Fruit fly (Drosophila melanogaster) whole organism, embryonic: ENCODE data around the gene CG12017.
A peak's percentile ranks its signal among the peaks of the same experiment; 100 is the strongest.

Experiments used
- Ada2b ChIP-seq: fragments of 200-800 bp; sonication (Bioruptor generic); IDR thresholded peaks from 2 replicates; pipeline ENCODE4 v1.3.6; 2022; ENCODE audit warnings: missing biosample characterization, missing genetic modification characterization
- Atf-2 ChIP-seq: fragments of 200-800 bp; sonication (Bioruptor generic); optimal IDR thresholded peaks from 2 replicates; lab custom pipeline; 2016; ENCODE audit warnings: missing biosample characterization, missing genetic modification characterization
- BEAF-32 ChIP-seq: fragments of 200-800 bp; sonication (Bioruptor generic); optimal IDR thresholded peaks from 3 replicates; lab custom pipeline; 2017; ENCODE audit warnings: missing biosample characterization, missing genetic modification characterization, mild to moderate bottlenecking, moderate library complexity, missing genetic modification reagents
- C15 ChIP-seq: fragments of 200-800 bp; sonication (Bioruptor generic); IDR thresholded peaks from 3 replicates; pipeline ENCODE4 v1.3.6; 2022; ENCODE audit warnings: missing biosample characterization, missing genetic modification characterization
- CG10267 ChIP-seq: fragments of 200-800 bp; sonication (Bioruptor generic); optimal IDR thresholded peaks from 2 replicates; lab custom pipeline; 2018; ENCODE audit warnings: missing biosample characterization, mild to moderate bottlenecking, missing genetic modification characterization, moderate library complexity
- CG11560 ChIP-seq: fragments of 200-800 bp; sonication (Bioruptor generic); IDR thresholded peaks from 3 replicates; pipeline ENCODE4 v1.3.6; 2022; ENCODE audit warnings: missing biosample characterization, missing genetic modification characterization
- CG11723 ChIP-seq: fragments of 200-800 bp; sonication (Bioruptor generic); optimal IDR thresholded peaks from 2 replicates; lab custom pipeline; 2017; ENCODE audit warnings: missing biosample characterization, mild to moderate bottlenecking, missing genetic modification characterization
- CG12659 ChIP-seq: fragments of 200-800 bp; sonication (Bioruptor generic); optimal IDR thresholded peaks from 3 replicates; lab custom pipeline; 2017; ENCODE audit warnings: mild to moderate bottlenecking, missing biosample characterization, missing genetic modification reagents, missing genetic modification characterization
- CG13775 ChIP-seq: fragments of 200-800 bp; sonication (Bioruptor generic); optimal IDR thresholded peaks from 3 replicates; lab custom pipeline; 2017; ENCODE audit warnings: missing biosample characterization, mild to moderate bottlenecking, missing genetic modification characterization
- CG15073 ChIP-seq: fragments of 200-800 bp; sonication (Bioruptor generic); optimal IDR thresholded peaks from 2 replicates; lab custom pipeline; 2016; ENCODE audit warnings: missing biosample characterization, missing genetic modification characterization
- CG15269 ChIP-seq: fragments of 200-800 bp; sonication (Bioruptor generic); optimal IDR thresholded peaks from 2 replicates; lab custom pipeline; 2018; ENCODE audit warnings: missing biosample characterization, mild to moderate bottlenecking, missing genetic modification characterization, moderate library complexity
- CG17328 ChIP-seq: fragments of 200-800 bp; sonication (Bioruptor generic); IDR thresholded peaks from 2 replicates; pipeline ENCODE4 v1.3.6; 2022; ENCODE audit warnings: missing biosample characterization, missing genetic modification characterization
- CG1792 ChIP-seq: fragments of 200-800 bp; sonication (Bioruptor generic); optimal IDR thresholded peaks from 2 replicates; lab custom pipeline; 2016; ENCODE audit warnings: missing biosample characterization, missing genetic modification characterization
- CG2120 ChIP-seq: fragments of 200-800 bp; sonication (Bioruptor generic); optimal IDR thresholded peaks from 3 replicates; lab custom pipeline; 2016; ENCODE audit warnings: missing biosample characterization, missing genetic modification characterization
- CG2875 ChIP-seq: fragments of 200-800 bp; sonication (Bioruptor generic); optimal IDR thresholded peaks from 2 replicates; lab custom pipeline; 2017; ENCODE audit warnings: missing biosample characterization, mild to moderate bottlenecking, missing genetic modification characterization, missing genetic modification reagents
- CG30431 ChIP-seq: fragments of 200-800 bp; sonication (Bioruptor generic); optimal IDR thresholded peaks from 2 replicates; lab custom pipeline; 2017; ENCODE audit warnings: missing biosample characterization, missing genetic modification characterization
- CG3281 ChIP-seq: fragments of 200-800 bp; sonication (Bioruptor generic); optimal IDR thresholded peaks from 3 replicates; lab custom pipeline; 2017; ENCODE audit warnings: missing biosample characterization, mild to moderate bottlenecking, missing genetic modification characterization
- CG6175 ChIP-seq: fragments of 200-800 bp; sonication (Bioruptor generic); IDR thresholded peaks from 3 replicates; pipeline ENCODE4 v1.3.6; 2022; ENCODE audit warnings: missing biosample characterization, missing genetic modification characterization
- CG6689 ChIP-seq: fragments of 200-800 bp; sonication (Bioruptor generic); IDR thresholded peaks from 2 replicates; pipeline ENCODE4 v1.3.6; 2022; ENCODE audit warnings: missing biosample characterization, missing genetic modification characterization
- CG7963 ChIP-seq: fragments of 200-800 bp; sonication (Bioruptor generic); IDR thresholded peaks from 3 replicates; pipeline ENCODE4 v1.3.6; 2022; ENCODE audit warnings: missing biosample characterization, missing genetic modification characterization; ENCODE audit not compliant: partially characterized antibody
- Dbx ChIP-seq: fragments of 200-800 bp; sonication (Bioruptor generic); IDR thresholded peaks from 3 replicates; pipeline ENCODE4 v1.3.6; 2022; ENCODE audit warnings: missing biosample characterization, missing genetic modification characterization
- Dfd ChIP-seq, 2 experiments: fragments of >200 bp; optimal IDR thresholded peaks; 2 replicates each; lab custom pipeline; 2017; ENCODE audit warnings: missing biosample characterization in 2 of 2, missing genetic modification characterization in 2 of 2
- Drgx ChIP-seq: fragments of 200-800 bp; sonication (Bioruptor generic); IDR thresholded peaks from 2 replicates; pipeline ENCODE4 v1.3.6; 2022; ENCODE audit warnings: missing biosample characterization, missing genetic modification characterization
- Fer3 ChIP-seq: fragments of 200-800 bp; sonication (Bioruptor generic); optimal IDR thresholded peaks from 2 replicates; lab custom pipeline; 2018; ENCODE audit warnings: missing biosample characterization, mild to moderate bottlenecking, missing genetic modification characterization, moderate library complexity
- H2.0 ChIP-seq: fragments of 200-800 bp; sonication (Bioruptor generic); IDR thresholded peaks from 2 replicates; pipeline ENCODE4 v1.3.6; 2022; ENCODE audit warnings: missing biosample characterization, missing genetic modification characterization
- HLHmδ ChIP-seq: fragments of 200-800 bp; sonication (Bioruptor generic); optimal IDR thresholded peaks from 2 replicates; lab custom pipeline; 2018; ENCODE audit warnings: missing biosample characterization, mild to moderate bottlenecking, missing genetic modification characterization, moderate library complexity
- Hr3 ChIP-seq: fragments of 200-800 bp; sonication (Bioruptor generic); optimal IDR thresholded peaks from 3 replicates; lab custom pipeline; 2016; ENCODE audit warnings: missing biosample characterization, missing genetic modification characterization
- Six4 ChIP-seq: fragments of 200-800 bp; sonication (Bioruptor generic); optimal IDR thresholded peaks from 2 replicates; lab custom pipeline; 2016; ENCODE audit warnings: missing biosample characterization, missing genetic modification characterization
- Sox100B ChIP-seq: fragments of 200-800 bp; sonication (Bioruptor generic); optimal IDR thresholded peaks from 3 replicates; lab custom pipeline; 2018; ENCODE audit warnings: missing biosample characterization, mild to moderate bottlenecking, missing genetic modification characterization
- Spps ChIP-seq: fragments of 200-800 bp; sonication (Bioruptor generic); optimal IDR thresholded peaks from 2 replicates; lab custom pipeline; 2018; ENCODE audit warnings: missing biosample characterization, mild to moderate bottlenecking, missing genetic modification characterization
- az2 ChIP-seq: fragments of 200-800 bp; sonication (Bioruptor generic); optimal IDR thresholded peaks from 3 replicates; lab custom pipeline; 2016; ENCODE audit warnings: missing biosample characterization, missing genetic modification characterization
- bigmax ChIP-seq: fragments of 200-800 bp; sonication (Bioruptor generic); optimal IDR thresholded peaks from 2 replicates; lab custom pipeline; 2018; ENCODE audit warnings: missing biosample characterization, mild to moderate bottlenecking, missing genetic modification characterization
- crc ChIP-seq: fragments of 200-800 bp; sonication (Bioruptor generic); optimal IDR thresholded peaks from 2 replicates; lab custom pipeline; 2016; ENCODE audit warnings: missing biosample characterization, missing genetic modification characterization
- dan ChIP-seq: fragments of 200-800 bp; sonication (Bioruptor generic); IDR thresholded peaks from 2 replicates; pipeline ENCODE4 v1.3.6; 2022; ENCODE audit warnings: missing biosample characterization, missing genetic modification characterization
- ewg ChIP-seq: fragments of 200-800 bp; sonication (Bioruptor generic); optimal IDR thresholded peaks from 3 replicates; lab custom pipeline; 2017; ENCODE audit warnings: mild to moderate bottlenecking, missing biosample characterization, missing genetic modification reagents, missing genetic modification characterization
- exex ChIP-seq: fragments of 200-800 bp; sonication (Bioruptor generic); optimal IDR thresholded peaks from 4 replicates; lab custom pipeline; 2018; ENCODE audit warnings: missing biosample characterization, mild to moderate bottlenecking, missing genetic modification characterization, moderate library complexity
- gem ChIP-seq: fragments of 200-800 bp; sonication (Bioruptor generic); optimal IDR thresholded peaks from 2 replicates; lab custom pipeline; 2019; ENCODE audit warnings: missing biosample characterization, mild to moderate bottlenecking, missing genetic modification characterization, moderate library complexity
- insv ChIP-seq, 2 experiments: fragments of 200-800 bp; sonication (Bioruptor generic); optimal IDR thresholded peaks; 3 replicates each; lab custom pipeline; 2016 to 2018; ENCODE audit warnings: missing biosample characterization in 2 of 2, missing genetic modification characterization in 2 of 2
- lilli ChIP-seq: fragments of 200-800 bp; sonication (Bioruptor generic); optimal IDR thresholded peaks from 3 replicates; lab custom pipeline; 2016; ENCODE audit warnings: missing biosample characterization, missing genetic modification characterization
- lmd ChIP-seq: fragments of 200-800 bp; sonication (Bioruptor generic); IDR thresholded peaks from 2 replicates; pipeline ENCODE4 v1.3.6; 2022; ENCODE audit warnings: missing biosample characterization, missing genetic modification characterization
- sima ChIP-seq: fragments of 200-800 bp; sonication (Bioruptor generic); optimal IDR thresholded peaks from 2 replicates; lab custom pipeline; 2016; ENCODE audit warnings: missing biosample characterization, missing genetic modification characterization
- sisA ChIP-seq: fragments of 200-800 bp; sonication (Bioruptor generic); IDR thresholded peaks from 2 replicates; pipeline ENCODE4 v1.3.6; 2022; ENCODE audit warnings: missing biosample characterization, missing genetic modification characterization
- slbo ChIP-seq: fragments of 200-800 bp; sonication (Bioruptor generic); IDR thresholded peaks from 2 replicates; pipeline ENCODE4 v1.3.6; 2022; ENCODE audit warnings: missing biosample characterization, missing genetic modification characterization
- sr ChIP-seq: fragments of 200-800 bp; sonication (Bioruptor generic); IDR thresholded peaks from 3 replicates; pipeline ENCODE4 v1.3.6; 2022; ENCODE audit warnings: missing biosample characterization, missing genetic modification characterization
- tgo ChIP-seq: fragments of 200-800 bp; sonication (Bioruptor generic); IDR thresholded peaks from 3 replicates; pipeline ENCODE4 v1.3.6; 2022; ENCODE audit warnings: missing biosample characterization, missing genetic modification characterization
- tna ChIP-seq: fragments of 200-800 bp; sonication (Bioruptor generic); IDR thresholded peaks from 2 replicates; pipeline ENCODE4 v1.3.6; 2022; ENCODE audit warnings: missing biosample characterization, missing genetic modification characterization; ENCODE audit not compliant: partially characterized antibody
- ttk ChIP-seq: fragments of 200-800 bp; sonication (Bioruptor generic); IDR thresholded peaks from 2 replicates; pipeline ENCODE4 v2.1.2; 2022; ENCODE audit warnings: missing biosample characterization, missing genetic modification characterization
- unc-4 ChIP-seq: fragments of 200-800 bp; sonication (Bioruptor generic); IDR thresholded peaks from 2 replicates; pipeline ENCODE4 v1.3.6; 2022; ENCODE audit warnings: missing biosample characterization, missing genetic modification characterization; ENCODE audit not compliant: partially characterized antibody
- wor ChIP-seq: fragments of 200-800 bp; sonication (Bioruptor generic); IDR thresholded peaks from 2 replicates; pipeline ENCODE4 v1.3.6; 2022; ENCODE audit warnings: missing biosample characterization, missing genetic modification characterization

CG12017 gene

dm6 chr3L:3325925-3326903 is 46.2 kb downstream of the CG12017 start, which contains the start of gene Gtpx (continued):
- no peak for TF ChIP-seq CG6175 (GFP tag; lab: Robert Waterston, UW)
- TF ChIP-seq Fer3 = peak; percentile 2
- TF ChIP-seq Hr3 (GFP tag; lab: Kevin White, UChicago) = peak; percentile 41
- no peak for TF ChIP-seq CG7963 (GFP tag; lab: Robert Waterston, UW)
- TF ChIP-seq tna = no peak
- TF ChIP-seq CG1792 = no peak
- TF ChIP-seq ttk (GFP tag; lab: Robert Waterston, UW) = no peak
- 0 out of 2 replicates have a peak, but pooled peaks have one; percentile 41 for TF ChIP-seq CG17328
- no peak for TF ChIP-seq CG6689 (GFP tag; lab: Robert Waterston, UW)
- no peak for TF ChIP-seq CG3281 (GFP tag; lab: Kevin White, UChicago)
- peak; percentile 53 for TF ChIP-seq CG10267 (tag; lab: Kevin White, UChicago)
- TF ChIP-seq Spps = no peak
- no peak for TF ChIP-seq Sox100B (GFP tag; lab: Kevin White, UChicago)
- TF ChIP-seq insv (GFP tag; optimal IDR thresholded peaks at IDR 0.05; lab: Kevin White, UChicago) = no peak
- TF ChIP-seq CG2120 (GFP tag; lab: Kevin White, UChicago) = peak; percentile 62
- no peak for TF ChIP-seq HLHmδ (GFP tag; lab: Kevin White, UChicago)
- peak; percentile 84 for TF ChIP-seq CG12659 (GFP tag; lab: Kevin White, UChicago)
- TF ChIP-seq H2.0 (GFP tag; lab: Robert Waterston, UW) = no peak
- no peak for TF ChIP-seq C15 (GFP tag; lab: Robert Waterston, UW)
- peak; percentile 20; the same call in 1 of the 2 replicates for TF ChIP-seq lmd (GFP tag; lab: Robert Waterston, UW)
- no peak for TF ChIP-seq CG30431
- TF ChIP-seq lilli = peak; percentile 66
- TF ChIP-seq CG15269 (tag; lab: Kevin White, UChicago) = peak; percentile 26
- TF ChIP-seq sima (GFP tag; lab: Kevin White, UChicago) = no peak
- TF ChIP-seq ewg = peak; percentile 6
- TF ChIP-seq CG11560 (tag; lab: Robert Waterston, UW) = no peak
- TF ChIP-seq CG13775 (GFP tag; lab: Kevin White, UChicago) = peak; percentile 48
- TF ChIP-seq unc-4 (GFP tag; lab: Robert Waterston, UW) = no peak
- TF ChIP-seq bigmax (GFP tag; lab: Kevin White, UChicago) = no peak
- no peak for TF ChIP-seq CG2875 (GFP tag; lab: Kevin White, UChicago)
- TF ChIP-seq Dbx (GFP tag; lab: Robert Waterston, UW) = no peak
- TF ChIP-seq exex (tag; lab: Kevin White, UChicago) = no peak
- TF ChIP-seq CG11723 (GFP tag; lab: Kevin White, UChicago) = no peak
- peak; percentile 64 for TF ChIP-seq slbo (GFP tag; lab: Robert Waterston, UW)
- TF ChIP-seq sr (GFP tag; lab: Robert Waterston, UW) = no peak
- TF ChIP-seq tgo (GFP tag; lab: Robert Waterston, UW) = no peak
- TF ChIP-seq az2 (GFP tag; lab: Kevin White, UChicago) = peak; percentile 30
- no peak for TF ChIP-seq Six4 (GFP tag; lab: Kevin White, UChicago)
- TF ChIP-seq dan = no peak
- 0 out of 2 replicates have a peak, but pooled peaks have one; percentile 24 for TF ChIP-seq Drgx (GFP tag; lab: Robert Waterston, UW)
- TF ChIP-seq wor (GFP tag; lab: Robert Waterston, UW) = no peak
- peak; percentile 66 for TF ChIP-seq crc (GFP tag; lab: Kevin White, UChicago)
- no peak for TF ChIP-seq gem
- TF ChIP-seq Dfd (GFP tag; optimal IDR thresholded peaks at IDR 0.05; lab: Kevin White, UChicago) = no peak
- peak; percentile 69 for TF ChIP-seq BEAF-32 (GFP tag; lab: Kevin White, UChicago)
- TF ChIP-seq Atf-2 = no peak
- TF ChIP-seq Ada2b (GFP tag; lab: Robert Waterston, UW) = no peak
- no peak for TF ChIP-seq CG15073 (GFP tag; lab: Kevin White, UChicago)
- TF ChIP-seq sisA (GFP tag; lab: Robert Waterston, UW) = no peak
